Fruit fly (Drosophila melanogaster): ENCODE results near the gene CG9981.

The CG9981 gene

dm6 chrX:16383667-16384515 is 21.0 kb downstream of the CG9981 start (continued):
- TF ChIP-seq tx (GFP tag; optimal IDR thresholded peaks at IDR 0.05) (peak; percentile 30), wdn (GFP tag; IDR thresholded peaks at IDR 0.05) (peak; percentile 47; the same call in 1 of the 2 replicates), CG1792 (GFP tag; optimal IDR thresholded peaks at IDR 0.05) (peak; percentile 57), Scr (GFP tag; IDR thresholded peaks at IDR 0.05; ENCODE audit: partially characterized antibody) (no peak), ERR (GFP tag; optimal IDR thresholded peaks at IDR 0.05) (peak; percentile 27), trh (GFP tag; optimal IDR thresholded peaks at IDR 0.05) (peak; percentile 40), crol (GFP tag; IDR thresholded peaks at IDR 0.05) (no peak), CG2202 (tag; optimal IDR thresholded peaks at IDR 0.05) (peak; percentile 75), ase (GFP tag; IDR thresholded peaks at IDR 0.05) (peak; percentile 8; the same call in 1 of the 3 replicates), CG7987 (GFP tag; optimal IDR thresholded peaks at IDR 0.05) (peak; percentile 93), CG12942 (GFP tag; optimal IDR thresholded peaks at IDR 0.05) (peak; percentile 47), da (GFP tag; optimal IDR thresholded peaks at IDR 0.05) (no peak), CG12659 (GFP tag; optimal IDR thresholded peaks at IDR 0.05) (peak; percentile 79), CG13775 (GFP tag; optimal IDR thresholded peaks at IDR 0.05) (peak; percentile 7), ap (GFP tag; IDR thresholded peaks at IDR 0.05) (peak; percentile 35; the same call in 1 of the 2 replicates), Pdp1 (GFP tag; optimal IDR thresholded peaks at IDR 0.05) (peak; percentile 31 to 60), ems (GFP tag; optimal IDR thresholded peaks at IDR 0.05) (no peak), oc (tag; optimal IDR thresholded peaks at IDR 0.05) (no peak), Doc2 (GFP tag; IDR thresholded peaks at IDR 0.05) (no peak), ken (GFP tag; IDR thresholded peaks at IDR 0.05) (no peak), CG18476 (GFP tag; optimal IDR thresholded peaks at IDR 0.05) (peak; percentile 59), CG6254 (GFP tag; optimal IDR thresholded peaks at IDR 0.05) (peak; percentile 36), CG15073 (GFP tag; optimal IDR thresholded peaks at IDR 0.05) (no peak), emc (GFP tag; optimal IDR thresholded peaks at IDR 0.05) (no peak), CG9437 (GFP tag; optimal IDR thresholded peaks at IDR 0.05) (peak; percentile 49), scrt (GFP tag; optimal IDR thresholded peaks at IDR 0.05) (peak; percentile 80), eyg (GFP tag; optimal IDR thresholded peaks at IDR 0.05) (peak; percentile 46), odd (GFP tag; optimal IDR thresholded peaks at IDR 0.05) (peak; percentile 86), Jarid2 (GFP tag; optimal IDR thresholded peaks at IDR 0.05) (no peak), BtbVII (GFP tag; optimal IDR thresholded peaks at IDR 0.05) (peak; percentile 94), Lim3 (GFP tag; IDR thresholded peaks at IDR 0.05) (no peak), CG16815 (GFP tag; optimal IDR thresholded peaks at IDR 0.05) (no peak), Dfd (GFP tag; optimal IDR thresholded peaks at IDR 0.05) (no peak), Lhr (GFP tag; optimal IDR thresholded peaks at IDR 0.05) (peak; percentile 32), Hr78 (GFP tag; optimal IDR thresholded peaks at IDR 0.05) (peak in 1 of 2 experiments; percentile 13), fd3F (GFP tag; optimal IDR thresholded peaks at IDR 0.05) (peak; percentile 86), Fer2 (tag; optimal IDR thresholded peaks at IDR 0.05) (peak; percentile 85), lbe (GFP tag; optimal IDR thresholded peaks at IDR 0.05) (no peak), fd64A (GFP tag; optimal IDR thresholded peaks at IDR 0.05) (peak; percentile 87), bcd (GFP tag; optimal IDR thresholded peaks at IDR 0.05) (no peak), pho (GFP tag; optimal IDR thresholded peaks at IDR 0.05) (peak; percentile 59), HmgD (GFP tag; optimal IDR thresholded peaks at IDR 0.05) (no peak), maf-S (GFP tag; optimal IDR thresholded peaks at IDR 0.05) (peak; percentile 59), ATbp (GFP tag; optimal IDR thresholded peaks at IDR 0.05) (peak; percentile 86), CG14441 (GFP tag; IDR thresholded peaks at IDR 0.05) (no peak), lov (optimal IDR thresholded peaks at IDR 0.05) (no peak), lov (GFP tag; IDR thresholded peaks at IDR 0.05) (no peak), CG7928 (GFP tag; optimal IDR thresholded peaks at IDR 0.05) (peak; percentile 64), chm (GFP tag; IDR thresholded peaks at IDR 0.05) (no peak)
